Worm (Caenorhabditis elegans) whole organism, mixed stage, embryonic: ENCODE data around the gene gbf-1.

ENCODE experiments used
- bed-3 ChIP-seq: fragments of 200-800 bp; sonication (Bioruptor generic); optimal IDR thresholded peaks from 3 replicates; lab custom pipeline; 2018; ENCODE audit warnings: mild to moderate bottlenecking, missing genetic modification characterization, moderate library complexity, missing compliant biosample characterization
- blmp-1 ChIP-seq: fragments of 150-350 bp; optimal IDR thresholded peaks from 2 replicates; lab custom pipeline; 2014; ENCODE audit warnings: missing biosample characterization, missing genetic modification characterization
- ceh-43 ChIP-seq: fragments of 200-800 bp; sonication (Bioruptor generic); optimal IDR thresholded peaks from 2 replicates; lab custom pipeline; 2018; ENCODE audit warnings: mild to moderate bottlenecking, missing genetic modification characterization, moderate library complexity, missing compliant biosample characterization
- ceh-83 ChIP-seq: fragments of 200-800 bp; sonication (Bioruptor generic); optimal IDR thresholded peaks from 2 replicates; lab custom pipeline; 2018; ENCODE audit warnings: mild to moderate bottlenecking, missing genetic modification characterization, missing compliant biosample characterization
- ces-1 ChIP-seq: fragments of 150-350 bp; optimal IDR thresholded peaks from 2 replicates; lab custom pipeline; 2014; ENCODE audit warnings: missing biosample characterization, missing genetic modification reagents, missing genetic modification characterization
- cnd-1 ChIP-seq: fragments of 200-800 bp; sonication (Bioruptor generic); optimal IDR thresholded peaks from 2 replicates; lab custom pipeline; 2018; ENCODE audit warnings: mild to moderate bottlenecking, missing genetic modification characterization, missing compliant biosample characterization
- drap-1 ChIP-seq: fragments of 200-800 bp; sonication (Bioruptor generic); optimal IDR thresholded peaks from 3 replicates; lab custom pipeline; 2018; ENCODE audit warnings: mild to moderate bottlenecking, missing genetic modification characterization, missing compliant biosample characterization
- elt-1 ChIP-seq: sonication (generic microtip); optimal IDR thresholded peaks from 2 replicates; lab custom pipeline; 2017; ENCODE audit warnings: missing genetic modification characterization, mild to moderate bottlenecking, missing compliant biosample characterization, antibody characterized with exemption, moderate library complexity, borderline replicate concordance; ENCODE audit not compliant: insufficient read depth
- flh-1 ChIP-seq: fragments of 200-800 bp; sonication (Bioruptor generic); optimal IDR thresholded peaks from 2 replicates; lab custom pipeline; 2018; ENCODE audit warnings: mild to moderate bottlenecking, missing genetic modification characterization, moderate library complexity, missing compliant biosample characterization
- ham-2 ChIP-seq: fragments of 200-800 bp; sonication (Bioruptor generic); optimal IDR thresholded peaks from 2 replicates; lab custom pipeline; 2018; ENCODE audit warnings: mild to moderate bottlenecking, missing genetic modification characterization, missing compliant biosample characterization
- hlh-1 ChIP-seq: fragments of 150-350 bp; optimal IDR thresholded peaks from 2 replicates; lab custom pipeline; 2014; ENCODE audit warnings: missing biosample characterization, missing genetic modification reagents, missing genetic modification characterization
- lin-13 ChIP-seq: fragments of 150-350 bp; optimal IDR thresholded peaks from 2 replicates; lab custom pipeline; 2014; ENCODE audit warnings: missing biosample characterization, missing genetic modification characterization
- lin-32 ChIP-seq: fragments of 200-800 bp; sonication (Bioruptor generic); optimal IDR thresholded peaks from 2 replicates; lab custom pipeline; 2018; ENCODE audit warnings: mild to moderate bottlenecking, missing genetic modification characterization, missing compliant biosample characterization
- lsy-2 ChIP-seq: fragments of 150-350 bp; optimal IDR thresholded peaks from 2 replicates; lab custom pipeline; 2014; ENCODE audit warnings: missing biosample characterization, missing genetic modification characterization
- mab-5 ChIP-seq: fragments of 150-350 bp; optimal IDR thresholded peaks from 2 replicates; lab custom pipeline; 2014; ENCODE audit warnings: missing biosample characterization, missing genetic modification characterization
- mep-1 ChIP-seq: fragments of 150-350 bp; optimal IDR thresholded peaks from 2 replicates; lab custom pipeline; 2017; ENCODE audit warnings: missing biosample characterization, missing genetic modification reagents, missing genetic modification characterization, inconsistent platforms
- mls-2 ChIP-seq: sonication (generic microtip); optimal IDR thresholded peaks from 2 replicates; lab custom pipeline; 2016; ENCODE audit warnings: mild to moderate bottlenecking, missing genetic modification characterization, moderate library complexity, missing compliant biosample characterization
- nhr-12 ChIP-seq: fragments of 150-350 bp; optimal IDR thresholded peaks from 2 replicates; lab custom pipeline; 2014; ENCODE audit warnings: missing biosample characterization, missing genetic modification characterization
- nhr-2 ChIP-seq: fragments of 150-350 bp; optimal IDR thresholded peaks from 2 replicates; lab custom pipeline; 2014; ENCODE audit warnings: missing biosample characterization, missing genetic modification characterization
- nhr-237 ChIP-seq: fragments of 150-350 bp; optimal IDR thresholded peaks from 2 replicates; lab custom pipeline; 2014; ENCODE audit warnings: missing biosample characterization, missing genetic modification characterization
- nhr-28 ChIP-seq: fragments of 150-350 bp; optimal IDR thresholded peaks from 2 replicates; lab custom pipeline; 2014; ENCODE audit warnings: missing biosample characterization, missing genetic modification characterization
- nhr-76 ChIP-seq: sonication (generic microtip); optimal IDR thresholded peaks from 2 replicates; lab custom pipeline; 2017; ENCODE audit warnings: missing biosample characterization, missing genetic modification characterization
- pha-4 ChIP-seq: fragments of 150-350 bp; optimal IDR thresholded peaks from 2 replicates; lab custom pipeline; 2018; ENCODE audit warnings: missing biosample characterization, missing genetic modification reagents, missing genetic modification characterization
- sem-2 ChIP-seq: fragments of 200-800 bp; sonication (Bioruptor generic); optimal IDR thresholded peaks from 2 replicates; lab custom pipeline; 2018; ENCODE audit warnings: mild to moderate bottlenecking, missing genetic modification characterization, missing compliant biosample characterization
- snpc-4 ChIP-seq: fragments of 150-350 bp; optimal IDR thresholded peaks from 2 replicates; lab custom pipeline; 2014; ENCODE audit warnings: missing biosample characterization, missing genetic modification characterization
- sptf-1 ChIP-seq: sonication (generic microtip); optimal IDR thresholded peaks from 2 replicates; lab custom pipeline; 2017; ENCODE audit warnings: mild to moderate bottlenecking, missing genetic modification characterization, moderate library complexity, missing compliant biosample characterization
- tbx-8 ChIP-seq: fragments of 200-800 bp; sonication (Bioruptor generic); optimal IDR thresholded peaks from 2 replicates; lab custom pipeline; 2018; ENCODE audit warnings: mild to moderate bottlenecking, missing genetic modification characterization, moderate library complexity, missing compliant biosample characterization
- unc-120 ChIP-seq: sonication (generic microtip); optimal IDR thresholded peaks from 2 replicates; lab custom pipeline; 2017; ENCODE audit warnings: missing genetic modification characterization, missing compliant biosample characterization; ENCODE audit not compliant: poor library complexity, severe bottlenecking
- unc-39 ChIP-seq: fragments of 150-350 bp; optimal IDR thresholded peaks from 2 replicates; lab custom pipeline; 2014; ENCODE audit warnings: missing biosample characterization, missing genetic modification characterization
- unc-62 ChIP-seq: fragments of 150-350 bp; optimal IDR thresholded peaks from 2 replicates; lab custom pipeline; 2014; ENCODE audit warnings: missing biosample characterization, missing genetic modification reagents, missing genetic modification characterization
- ztf-11 ChIP-seq: fragments of 150-350 bp; optimal IDR thresholded peaks from 2 replicates; lab custom pipeline; 2014; ENCODE audit warnings: missing biosample characterization, missing genetic modification characterization

The gbf-1 gene

ce11 chrIII:11785961-11786360 is 12.5 kb upstream of the gbf-1 start, which contains the start of gene tbx-38:
tbx-38 (minus strand) TSS chrIII:11786061.
- no peak for TF ChIP-seq tbx-8 (GFP tag; lab: Kevin White, UChicago)
- TF ChIP-seq sptf-1 (tag; lab: Kevin White, UChicago) = no peak
- no peak for TF ChIP-seq lsy-2 (tag; lab: Kevin White, UChicago)
- TF ChIP-seq unc-120 = no peak
- TF ChIP-seq pha-4 (tag; lab: Kevin White, UChicago) = no peak

- TF ChIP-seq elt-1 (tag; lab: Kevin White, UChicago) (no peak), tbx-8 (GFP tag; lab: Kevin White, UChicago) (no peak), bed-3 (GFP tag; lab: Kevin White, UChicago) (no peak), pha-4 (tag; lab: Kevin White, UChicago) (no peak), nhr-2 (no peak), lin-32 (GFP tag; lab: Kevin White, UChicago) (no peak), hlh-1 (tag; lab: Kevin White, UChicago) (no peak), drap-1 (GFP tag; lab: Kevin White, UChicago) (no peak), mls-2 (tag; lab: Kevin White, UChicago) (no peak), mab-5 (tag; lab: Kevin White, UChicago) (no peak), ztf-11 (no peak), nhr-28 (tag; lab: Kevin White, UChicago) (no peak), nhr-237 (no peak)
Measured at ce11 chrIII:11781800-11782199, 8.3 kb upstream of the gbf-1 start, which contains the start of gene srd-74. srd-74 (plus strand) TSS chrIII:11782100.

ce11 chrIII:11780183-11780664 is 6.7 kb upstream of the gbf-1 start, which contains the start of gene C24H11.5:
C24H11.5 (plus strand) TSS chrIII:11780233.
- TF ChIP-seq nhr-76 (tag; lab: Kevin White, UChicago) (no peak), nhr-2 (no peak), sem-2 (no peak), unc-39 (tag; lab: Kevin White, UChicago) (no peak), tbx-8 (GFP tag; lab: Kevin White, UChicago) (no peak), snpc-4 (no peak), mls-2 (tag; lab: Kevin White, UChicago) (no peak), unc-62 (GFP tag; lab: Kevin White, UChicago) (no peak), elt-1 (tag; lab: Kevin White, UChicago) (no peak), nhr-28 (tag; lab: Kevin White, UChicago) (no peak), ztf-11 (no peak), hlh-1 (tag; lab: Kevin White, UChicago) (no peak), lin-13 (tag; lab: Kevin White, UChicago) (no peak), flh-1 (GFP tag; lab: Kevin White, UChicago) (no peak), ham-2 (GFP tag; lab: Kevin White, UChicago) (no peak), mab-5 (tag; lab: Kevin White, UChicago) (no peak), ceh-43 (GFP tag; lab: Kevin White, UChicago) (no peak), ces-1 (GFP tag; lab: Kevin White, UChicago) (no peak), drap-1 (GFP tag; lab: Kevin White, UChicago) (no peak)

ce11 chrIII:11777321-11777720 is 3.8 kb upstream of the gbf-1 start, which contains the start of gene mdt-21:
mdt-21 (plus strand) TSS chrIII:11777621.
- TF ChIP-seq sem-2 = no peak
- no peak for TF ChIP-seq nhr-12 (tag; lab: Kevin White, UChicago)
- TF ChIP-seq nhr-28 (tag; lab: Kevin White, UChicago) = no peak
- TF ChIP-seq mep-1 = no peak
- TF ChIP-seq ztf-11 = no peak
- no peak for TF ChIP-seq nhr-2
- no peak for TF ChIP-seq mab-5 (tag; lab: Kevin White, UChicago)
- no peak for TF ChIP-seq ceh-43 (GFP tag; lab: Kevin White, UChicago)
- no peak for TF ChIP-seq lin-13 (tag; lab: Kevin White, UChicago)
- TF ChIP-seq pha-4 (tag; lab: Kevin White, UChicago) = no peak
- no peak for TF ChIP-seq ceh-83 (GFP tag; lab: Kevin White, UChicago)
- TF ChIP-seq cnd-1 = no peak
- no peak for TF ChIP-seq unc-62 (GFP tag; lab: Kevin White, UChicago)
- TF ChIP-seq elt-1 (tag; lab: Kevin White, UChicago) = no peak
- TF ChIP-seq sptf-1 (tag; lab: Kevin White, UChicago) = no peak
- TF ChIP-seq blmp-1 (tag; lab: Kevin White, UChicago) = no peak
- TF ChIP-seq nhr-237 = no peak
